Worm (Caenorhabditis elegans): Measurements from ENCODE around the gene R05A10.3.

DNA sequence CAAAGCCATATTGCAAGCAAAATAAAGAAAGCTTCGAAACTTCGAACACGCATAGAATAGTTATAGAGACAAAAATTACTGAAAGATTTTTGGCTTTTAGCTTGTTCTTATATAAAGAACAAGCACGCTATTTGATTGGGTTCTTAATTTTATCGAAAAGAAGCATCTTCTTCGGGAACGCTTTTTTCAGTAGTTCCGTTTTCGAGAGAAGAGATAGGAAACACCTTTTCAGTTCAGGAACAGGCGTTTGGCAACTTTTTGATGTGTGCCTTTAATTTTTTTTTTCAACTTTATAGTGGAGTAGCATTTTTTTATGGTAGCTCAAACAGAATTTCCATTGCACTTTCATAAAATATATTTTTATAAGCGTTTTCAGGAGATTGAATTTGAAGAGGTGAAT lies 13.5 kb downstream of the R05A10.3 start, which contains the start of gene R05A10.7:
- TF ChIP-seq blmp-1 (tag; optimal IDR thresholded peaks at IDR 0.05) (no peak), efl-1 (optimal IDR thresholded peaks at IDR 0.05) (no peak), efl-1 (GFP tag; optimal IDR thresholded peaks at IDR 0.05 in 1 of 2) (no peak), nhr-237 (tag; optimal IDR thresholded peaks at IDR 0.05) (no peak), sox-4 (tag; optimal IDR thresholded peaks at IDR 0.05) (no peak), lin-35 (GFP tag; optimal IDR thresholded peaks at IDR 0.05) (no peak), ceh-82 (tag; optimal IDR thresholded peaks at IDR 0.05) (no peak), mef-2 (tag; optimal IDR thresholded peaks at IDR 0.05) (no peak), alr-1 (tag; optimal IDR thresholded peaks at IDR 0.05; ENCODE audit: borderline replicate concordance) (no peak), jun-1 (tag; optimal IDR thresholded peaks at IDR 0.05) (no peak), nhr-71 (tag; optimal IDR thresholded peaks at IDR 0.05) (no peak), nhr-11 (tag; optimal IDR thresholded peaks at IDR 0.05) (no peak), nhr-47 (tag; optimal IDR thresholded peaks at IDR 0.05) (no peak), nhr-28 (tag; optimal IDR thresholded peaks at IDR 0.05) (no peak)

Data from whole organism, L1 larva.